Fruit fly (Drosophila melanogaster) whole organism, pupa: ENCODE results near the gene CG2120.

Experiments
- CG12605 ChIP-seq: fragments of 200-800 bp; sonication (Bioruptor generic); IDR thresholded peaks from 2 replicates; pipeline ENCODE4 v1.3.6; 2022; ENCODE audit warnings: missing biosample characterization, missing genetic modification characterization
- CG13204 ChIP-seq: fragments of 200-800 bp; sonication (Bioruptor generic); optimal IDR thresholded peaks from 2 replicates; lab custom pipeline; 2018; ENCODE audit warnings: missing biosample characterization, mild to moderate bottlenecking, missing genetic modification characterization, moderate library complexity
- CG17806 ChIP-seq: fragments of 200-800 bp; sonication (Bioruptor generic); optimal IDR thresholded peaks from 2 replicates; lab custom pipeline; 2018; ENCODE audit warnings: missing biosample characterization, mild to moderate bottlenecking, missing genetic modification characterization, moderate library complexity
- CG8159 ChIP-seq: fragments of 200-800 bp; sonication (Bioruptor generic); optimal IDR thresholded peaks from 3 replicates; lab custom pipeline; 2018; ENCODE audit warnings: missing biosample characterization, mild to moderate bottlenecking, missing genetic modification characterization, moderate library complexity
- EcR ChIP-seq: fragments of 200-800 bp; sonication (Bioruptor generic); optimal IDR thresholded peaks from 3 replicates; lab custom pipeline; 2019; ENCODE audit warnings: missing biosample characterization, missing genetic modification characterization, mild to moderate bottlenecking, moderate library complexity, missing genetic modification reagents
- Pif1A ChIP-seq: fragments of 200-800 bp; sonication (Bioruptor generic); optimal IDR thresholded peaks from 3 replicates; lab custom pipeline; 2016; ENCODE audit warnings: missing biosample characterization, missing genetic modification characterization

- TF ChIP-seq EcR (GFP tag; lab: Kevin White, UChicago), result no peak
- no peak for TF ChIP-seq Pif1A (GFP tag; lab: Kevin White, UChicago)
- no peak for TF ChIP-seq CG13204 (GFP tag; lab: Kevin White, UChicago)
- TF ChIP-seq CG17806, result no peak
- no peak for TF ChIP-seq CG12605 (GFP tag; lab: Robert Waterston, UW)
- no peak for TF ChIP-seq CG8159 (tag; lab: Kevin White, UChicago)
Observed at dm6 chrX:8112715-8113114, 22.9 kb upstream of the CG2120 start.
